Fruit fly (Drosophila melanogaster) whole organism, embryonic: Measurements from ENCODE around the gene Nup93-1.

Experiments
- CG10462 ChIP-seq: fragments of 200-800 bp; sonication (Bioruptor generic); optimal IDR thresholded peaks from 2 replicates; lab custom pipeline; 2016; ENCODE audit warnings: missing biosample characterization, missing genetic modification characterization
- CG11560 ChIP-seq: fragments of 200-800 bp; sonication (Bioruptor generic); IDR thresholded peaks from 3 replicates; pipeline ENCODE4 v1.3.6; 2022; ENCODE audit warnings: missing biosample characterization, missing genetic modification characterization
- CG12155 ChIP-seq: fragments of 200-800 bp; sonication (Bioruptor generic); optimal IDR thresholded peaks from 3 replicates; lab custom pipeline; 2016; ENCODE audit warnings: missing biosample characterization, missing genetic modification characterization
- CG12942 ChIP-seq: fragments of 200-800 bp; sonication (Bioruptor generic); optimal IDR thresholded peaks from 3 replicates; lab custom pipeline; 2016; ENCODE audit warnings: missing biosample characterization, missing genetic modification characterization
- CG14667 ChIP-seq: fragments of 200-800 bp; sonication (Bioruptor generic); IDR thresholded peaks from 2 replicates; pipeline ENCODE4 v1.3.6; 2022; ENCODE audit warnings: missing biosample characterization, missing genetic modification characterization
- CG14965 ChIP-seq: fragments of 200-800 bp; sonication (Bioruptor generic); optimal IDR thresholded peaks from 2 replicates; lab custom pipeline; 2016; ENCODE audit warnings: missing biosample characterization, missing genetic modification characterization, borderline replicate concordance
- CG1647 ChIP-seq: fragments of 200-800 bp; sonication (Bioruptor generic); optimal IDR thresholded peaks from 3 replicates; lab custom pipeline; 2016; ENCODE audit warnings: missing biosample characterization, missing genetic modification characterization
- CG17359 ChIP-seq: fragments of 200-800 bp; sonication (Bioruptor generic); optimal IDR thresholded peaks from 3 replicates; lab custom pipeline; 2018; ENCODE audit warnings: missing biosample characterization, mild to moderate bottlenecking, missing genetic modification characterization, moderate library complexity
- CG18619 ChIP-seq: fragments of 200-800 bp; sonication (Bioruptor generic); optimal IDR thresholded peaks from 3 replicates; lab custom pipeline; 2017; ENCODE audit warnings: missing biosample characterization, mild to moderate bottlenecking, missing genetic modification characterization
- CG2116 ChIP-seq: fragments of 200-800 bp; sonication (Bioruptor generic); optimal IDR thresholded peaks from 3 replicates; lab custom pipeline; 2018; ENCODE audit warnings: missing biosample characterization, mild to moderate bottlenecking, missing genetic modification characterization
- CG2129 ChIP-seq: fragments of 200-800 bp; sonication (Bioruptor generic); IDR thresholded peaks from 2 replicates; pipeline ENCODE4 v1.3.6; 2022; ENCODE audit warnings: missing biosample characterization, missing genetic modification characterization; ENCODE audit not compliant: partially characterized antibody
- CG34422 ChIP-seq: fragments of 200-800 bp; sonication (Bioruptor generic); IDR thresholded peaks from 3 replicates; pipeline ENCODE4 v1.3.6; 2022; ENCODE audit warnings: missing biosample characterization, missing genetic modification characterization
- CG4328 ChIP-seq: fragments of 200-800 bp; sonication (Bioruptor generic); optimal IDR thresholded peaks from 3 replicates; lab custom pipeline; 2017; ENCODE audit warnings: missing biosample characterization, missing genetic modification reagents, missing genetic modification characterization
- CG7963 ChIP-seq: fragments of 200-800 bp; sonication (Bioruptor generic); IDR thresholded peaks from 3 replicates; pipeline ENCODE4 v1.3.6; 2022; ENCODE audit warnings: missing biosample characterization, missing genetic modification characterization; ENCODE audit not compliant: partially characterized antibody
- CG8089 ChIP-seq: fragments of 200-800 bp; sonication (Bioruptor generic); optimal IDR thresholded peaks from 3 replicates; lab custom pipeline; 2016; ENCODE audit warnings: missing biosample characterization, missing genetic modification characterization
- CG9215 ChIP-seq: fragments of 200-800 bp; sonication (Bioruptor generic); IDR thresholded peaks from 2 replicates; pipeline ENCODE4 v1.3.6; 2022; ENCODE audit warnings: missing biosample characterization, missing genetic modification characterization
- Camta ChIP-seq: fragments of 200-800 bp; sonication (Bioruptor generic); optimal IDR thresholded peaks from 2 replicates; lab custom pipeline; 2016; ENCODE audit warnings: missing biosample characterization, missing genetic modification characterization
- Dek ChIP-seq: fragments of 200-800 bp; sonication (Bioruptor generic); optimal IDR thresholded peaks from 3 replicates; lab custom pipeline; 2019; ENCODE audit warnings: missing biosample characterization, mild to moderate bottlenecking, missing genetic modification characterization, moderate library complexity
- Eip74EF ChIP-seq, 2 experiments: fragments of 200-800 bp in 1 of 2; fragments of >200 bp in 1 of 2; sonication (Bioruptor generic) in 1 of 2; optimal IDR thresholded peaks; 2 replicates each; lab custom pipeline; 2017 to 2019; ENCODE audit warnings: missing biosample characterization in 2 of 2, missing genetic modification characterization in 2 of 2, mild to moderate bottlenecking in 1 of 2, moderate library complexity in 1 of 2
- HLH54F ChIP-seq: fragments of 200-800 bp; sonication (Bioruptor generic); optimal IDR thresholded peaks from 3 replicates; lab custom pipeline; 2016; ENCODE audit warnings: missing biosample characterization, missing genetic modification characterization
- Hr3 ChIP-seq: fragments of 200-800 bp; sonication (Bioruptor generic); optimal IDR thresholded peaks from 3 replicates; lab custom pipeline; 2016; ENCODE audit warnings: missing biosample characterization, missing genetic modification characterization
- Hr51 ChIP-seq, 2 experiments: fragments of 200-800 bp; sonication (Bioruptor generic); optimal IDR thresholded peaks; 2 replicates in 1 of 2; 3 replicates in 1 of 2; lab custom pipeline; 2016 to 2018; ENCODE audit warnings: missing biosample characterization in 2 of 2, missing genetic modification characterization in 2 of 2, mild to moderate bottlenecking in 1 of 2, moderate library complexity in 1 of 2
- Max ChIP-seq: fragments of 200-800 bp; sonication (Bioruptor generic); optimal IDR thresholded peaks from 2 replicates; lab custom pipeline; 2016; ENCODE audit warnings: missing biosample characterization, mild to moderate bottlenecking, missing genetic modification characterization
- Mes4 ChIP-seq: fragments of 200-800 bp; sonication (Bioruptor generic); optimal IDR thresholded peaks from 2 replicates; lab custom pipeline; 2016; ENCODE audit warnings: missing biosample characterization, missing genetic modification characterization
- Poxn ChIP-seq: fragments of 200-800 bp; sonication (Bioruptor generic); IDR thresholded peaks from 2 replicates; pipeline ENCODE4 v1.3.6; 2022; ENCODE audit warnings: missing biosample characterization, missing genetic modification characterization
- Ptx1 ChIP-seq: fragments of 200-800 bp; sonication (Bioruptor generic); IDR thresholded peaks from 2 replicates; pipeline ENCODE4 v1.3.6; 2022; ENCODE audit warnings: missing biosample characterization, missing genetic modification characterization
- Scr ChIP-seq: fragments of 200-800 bp; sonication (Bioruptor generic); IDR thresholded peaks from 2 replicates; pipeline ENCODE4 v1.3.6; 2022; ENCODE audit warnings: missing biosample characterization, missing genetic modification characterization; ENCODE audit not compliant: partially characterized antibody
- Sry-β ChIP-seq: fragments of 200-800 bp; sonication (Bioruptor generic); optimal IDR thresholded peaks from 2 replicates; lab custom pipeline; 2018; ENCODE audit warnings: missing biosample characterization, mild to moderate bottlenecking, missing genetic modification characterization, moderate library complexity
- Ssrp ChIP-seq: fragments of 200-800 bp; sonication (Bioruptor generic); optimal IDR thresholded peaks from 2 replicates; lab custom pipeline; 2018; ENCODE audit warnings: missing biosample characterization, mild to moderate bottlenecking, missing genetic modification characterization, moderate library complexity
- Usf ChIP-seq: fragments of 200-800 bp; sonication (Bioruptor generic); optimal IDR thresholded peaks from 2 replicates; lab custom pipeline; 2017; ENCODE audit warnings: missing genotype, missing biosample characterization, missing genetic modification characterization
- Vsx1 ChIP-seq: fragments of 200-800 bp; sonication (Bioruptor generic); optimal IDR thresholded peaks from 2 replicates; lab custom pipeline; 2017; ENCODE audit warnings: missing biosample characterization, mild to moderate bottlenecking, missing genetic modification characterization, missing genetic modification reagents
- ap ChIP-seq: fragments of 200-800 bp; sonication (Bioruptor generic); IDR thresholded peaks from 2 replicates; pipeline ENCODE4 v1.3.6; 2022; ENCODE audit warnings: missing biosample characterization, missing genetic modification characterization
- cas ChIP-seq: fragments of 200-800 bp; sonication (Bioruptor generic); IDR thresholded peaks from 2 replicates; pipeline ENCODE4 v1.3.6; 2022; ENCODE audit warnings: missing biosample characterization, missing genetic modification characterization
- ewg ChIP-seq: fragments of 200-800 bp; sonication (Bioruptor generic); optimal IDR thresholded peaks from 3 replicates; lab custom pipeline; 2017; ENCODE audit warnings: mild to moderate bottlenecking, missing biosample characterization, missing genetic modification reagents, missing genetic modification characterization
- inv ChIP-seq: fragments of 200-800 bp; sonication (Bioruptor generic); IDR thresholded peaks from 2 replicates; pipeline ENCODE4 v1.3.6; 2022; ENCODE audit warnings: missing biosample characterization, missing genetic modification characterization; ENCODE audit not compliant: partially characterized antibody
- jigr1 ChIP-seq: fragments of 200-800 bp; sonication (Bioruptor generic); IDR thresholded peaks from 3 replicates; pipeline ENCODE4 v1.3.6; 2022; ENCODE audit warnings: missing biosample characterization, missing genetic modification characterization
- klu ChIP-seq: fragments of 200-800 bp; sonication (Bioruptor generic); IDR thresholded peaks from 2 replicates; pipeline ENCODE4 v1.3.6; 2022; ENCODE audit warnings: missing biosample characterization, missing genetic modification characterization
- luna ChIP-seq: fragments of 200-800 bp; sonication (Bioruptor generic); optimal IDR thresholded peaks from 2 replicates; lab custom pipeline; 2016; ENCODE audit warnings: missing biosample characterization, missing genetic modification characterization
- nau ChIP-seq: fragments of 200-800 bp; sonication (Bioruptor generic); optimal IDR thresholded peaks from 3 replicates; lab custom pipeline; 2017; ENCODE audit warnings: missing biosample characterization, mild to moderate bottlenecking, missing genetic modification characterization, missing genetic modification reagents
- org-1 ChIP-seq: fragments of 200-800 bp; sonication (Bioruptor generic); optimal IDR thresholded peaks from 2 replicates; lab custom pipeline; 2017; ENCODE audit warnings: missing biosample characterization, missing genetic modification characterization
- pfk ChIP-seq: fragments of 200-800 bp; sonication (Bioruptor generic); optimal IDR thresholded peaks from 2 replicates; lab custom pipeline; 2018; ENCODE audit warnings: missing biosample characterization, mild to moderate bottlenecking, missing genetic modification characterization, moderate library complexity
- row ChIP-seq: fragments of 200-800 bp; sonication (Bioruptor generic); IDR thresholded peaks from 3 replicates; pipeline ENCODE4 v1.3.6; 2022; ENCODE audit warnings: missing biosample characterization, missing genetic modification characterization
- sisA ChIP-seq: fragments of 200-800 bp; sonication (Bioruptor generic); IDR thresholded peaks from 2 replicates; pipeline ENCODE4 v1.3.6; 2022; ENCODE audit warnings: missing biosample characterization, missing genetic modification characterization
- slou ChIP-seq: fragments of 200-800 bp; sonication (Bioruptor generic); optimal IDR thresholded peaks from 3 replicates; lab custom pipeline; 2016; ENCODE audit warnings: missing biosample characterization, missing genetic modification characterization
- so ChIP-seq: fragments of 200-800 bp; sonication (Bioruptor generic); IDR thresholded peaks from 3 replicates; pipeline ENCODE4 v1.3.6; 2022; ENCODE audit warnings: missing biosample characterization, missing genetic modification characterization
- sr ChIP-seq: fragments of 200-800 bp; sonication (Bioruptor generic); IDR thresholded peaks from 3 replicates; pipeline ENCODE4 v1.3.6; 2022; ENCODE audit warnings: missing biosample characterization, missing genetic modification characterization
- unc-4 ChIP-seq: fragments of 200-800 bp; sonication (Bioruptor generic); IDR thresholded peaks from 2 replicates; pipeline ENCODE4 v1.3.6; 2022; ENCODE audit warnings: missing biosample characterization, missing genetic modification characterization; ENCODE audit not compliant: partially characterized antibody
- vnd ChIP-seq: fragments of 200-800 bp; sonication (Bioruptor generic); IDR thresholded peaks from 3 replicates; pipeline ENCODE4 v1.3.6; 2022; ENCODE audit warnings: missing biosample characterization, missing genetic modification characterization; ENCODE audit not compliant: partially characterized antibody
- zfh2 ChIP-seq: fragments of 200-800 bp; sonication (Bioruptor generic); optimal IDR thresholded peaks from 2 replicates; lab custom pipeline; 2016; ENCODE audit warnings: missing biosample characterization, missing genetic modification characterization

The Nup93-1 gene

dm6 chrX:13815526-13816173 lies 7.0 kb upstream of the Nup93-1 start (continued):
- TF ChIP-seq cas (GFP tag; lab: Robert Waterston, UW), result no peak
- TF ChIP-seq Dek (tag; lab: Kevin White, UChicago), result peak; percentile 28
- peak; percentile 70 for TF ChIP-seq Ptx1
- TF ChIP-seq Usf (GFP tag; lab: Kevin White, UChicago), result peak; percentile 38
- peak in 1 of 2 experiments; percentile 73 for TF ChIP-seq Eip74EF (GFP tag; optimal IDR thresholded peaks at IDR 0.05; lab: Kevin White, UChicago)
- TF ChIP-seq Hr51 (GFP tag; optimal IDR thresholded peaks at IDR 0.05; lab: Kevin White, UChicago), result peak in 1 of 2 experiments; percentile 81
- TF ChIP-seq sr, result 0 out of 3 replicates have a peak, but pooled peaks have one; percentile 13
- TF ChIP-seq org-1 (GFP tag; lab: Kevin White, UChicago), result peak; percentile 66
- peak; percentile 12 for TF ChIP-seq CG12155 (GFP tag; lab: Kevin White, UChicago)
- TF ChIP-seq CG14965 (GFP tag; lab: Kevin White, UChicago), result no peak
- no peak for TF ChIP-seq CG7963 (GFP tag; lab: Robert Waterston, UW)
- TF ChIP-seq CG1647, result peak; percentile 27
- 0 out of 2 replicates have a peak, but pooled peaks have one; percentile 8 for TF ChIP-seq klu (GFP tag; lab: Robert Waterston, UW)
- TF ChIP-seq CG18619 (GFP tag; lab: Kevin White, UChicago), result peak; percentile 56
- TF ChIP-seq zfh2, result peak; percentile 28
- TF ChIP-seq Max (GFP tag; lab: Kevin White, UChicago), result no peak
- TF ChIP-seq Hr3 (GFP tag; lab: Kevin White, UChicago), result peak; percentile 60
- no peak for TF ChIP-seq unc-4 (GFP tag; lab: Robert Waterston, UW)
- TF ChIP-seq jigr1 (GFP tag; lab: Robert Waterston, UW), result no peak; the same call in 2 of the 3 replicates
- TF ChIP-seq slou (GFP tag; lab: Kevin White, UChicago), result peak; percentile 42
- TF ChIP-seq Scr (GFP tag; lab: Robert Waterston, UW), result no peak
- TF ChIP-seq pfk, result no peak
- peak; percentile 34 for TF ChIP-seq Vsx1 (GFP tag; lab: Kevin White, UChicago)
- TF ChIP-seq CG2116 (GFP tag; lab: Kevin White, UChicago), result peak; percentile 16
- TF ChIP-seq Poxn (GFP tag; lab: Robert Waterston, UW), result no peak
- TF ChIP-seq CG4328, result peak; percentile 59
- TF ChIP-seq CG12942, result peak; percentile 37
- peak; percentile 55; the same call in 2 of the 3 replicates for TF ChIP-seq CG11560 (tag; lab: Robert Waterston, UW)
- peak; percentile 51 for TF ChIP-seq sisA
- peak; percentile 53 for TF ChIP-seq nau (GFP tag; lab: Kevin White, UChicago)
- no peak for TF ChIP-seq CG2129 (GFP tag; lab: Robert Waterston, UW)
- TF ChIP-seq CG17359 (tag; lab: Kevin White, UChicago), result peak; percentile 55
- peak; percentile 49; the same call in 1 of the 3 replicates for TF ChIP-seq CG34422 (GFP tag; lab: Robert Waterston, UW)
- TF ChIP-seq ewg, result peak; percentile 9
- peak; percentile 71 for TF ChIP-seq row (GFP tag; lab: Robert Waterston, UW)
- TF ChIP-seq Camta (GFP tag; lab: Kevin White, UChicago), result peak; percentile 80
- TF ChIP-seq luna, result peak; percentile 61
- TF ChIP-seq vnd (GFP tag; lab: Robert Waterston, UW), result no peak
- peak; percentile 45; the same call in 1 of the 2 replicates for TF ChIP-seq CG9215 (GFP tag; lab: Robert Waterston, UW)
- TF ChIP-seq so (GFP tag; lab: Robert Waterston, UW), result peak; percentile 72
- TF ChIP-seq HLH54F (GFP tag; lab: Kevin White, UChicago), result peak; percentile 29
- peak; percentile 69 for TF ChIP-seq Ssrp (tag; lab: Kevin White, UChicago)
- TF ChIP-seq Sry-β (GFP tag; lab: Kevin White, UChicago), result no peak
- TF ChIP-seq CG14667 (GFP tag; lab: Robert Waterston, UW), result peak; percentile 31; the same call in 1 of the 2 replicates
- TF ChIP-seq Mes4 (GFP tag; lab: Kevin White, UChicago), result peak; percentile 18
- peak; percentile 28 for TF ChIP-seq CG10462
- no peak for TF ChIP-seq inv (GFP tag; lab: Robert Waterston, UW)
- TF ChIP-seq CG8089, result peak; percentile 13
- no peak; the same call in 1 of the 2 replicates for TF ChIP-seq ap (GFP tag; lab: Robert Waterston, UW)
